Fruit fly (Drosophila melanogaster) S2 (cell line): ENCODE measurements around the gene CG34258.

Experiments used
- CG8478 ChIP-seq: fragments of >200 bp; optimal IDR thresholded peaks from 2 replicates; lab custom pipeline; 2018
- CTCF ChIP-seq, 2 experiments: fragments of >200 bp; optimal IDR thresholded peaks; 2 replicates each; lab custom pipeline; 2018

Gene CG34258

dm6 chr3L:19951868-19952267, at the start of gene CG34258:
Gene CG34258 (minus strand): TSS chr3L:19951968.
- TF ChIP-seq CG8478 (lab: Kevin White, UChicago) (no peak), CTCF (optimal IDR thresholded peaks at IDR 0.05; lab: Kevin White, UChicago) (no peak)

dm6 chr3L:20000878-20001640, 49.3 kb upstream of the CG34258 start:
- peak in 1 of 2 experiments; percentile 41 for TF ChIP-seq CTCF (optimal IDR thresholded peaks at IDR 0.05; lab: Kevin White, UChicago)
- TF ChIP-seq CG8478 (lab: Kevin White, UChicago) = no peak

dm6 chr3L:20000081-20000736, 48.4 kb upstream of the CG34258 start, which contains the start of the genes Tom20 and Gabat:
Gene Tom20 (plus strand): TSS chr3L:20000644.
Gene Gabat (minus strand): TSS chr3L:20000686.
- TF ChIP-seq CG8478 (lab: Kevin White, UChicago) (no peak), CTCF (optimal IDR thresholded peaks at IDR 0.05; lab: Kevin White, UChicago) (no peak)

- TF ChIP-seq CTCF (optimal IDR thresholded peaks at IDR 0.05; lab: Kevin White, UChicago) (no peak), CG8478 (lab: Kevin White, UChicago) (no peak)
Measured at dm6 chr3L:19994015-19994414, 42.2 kb upstream of the CG34258 start.

DNA sequence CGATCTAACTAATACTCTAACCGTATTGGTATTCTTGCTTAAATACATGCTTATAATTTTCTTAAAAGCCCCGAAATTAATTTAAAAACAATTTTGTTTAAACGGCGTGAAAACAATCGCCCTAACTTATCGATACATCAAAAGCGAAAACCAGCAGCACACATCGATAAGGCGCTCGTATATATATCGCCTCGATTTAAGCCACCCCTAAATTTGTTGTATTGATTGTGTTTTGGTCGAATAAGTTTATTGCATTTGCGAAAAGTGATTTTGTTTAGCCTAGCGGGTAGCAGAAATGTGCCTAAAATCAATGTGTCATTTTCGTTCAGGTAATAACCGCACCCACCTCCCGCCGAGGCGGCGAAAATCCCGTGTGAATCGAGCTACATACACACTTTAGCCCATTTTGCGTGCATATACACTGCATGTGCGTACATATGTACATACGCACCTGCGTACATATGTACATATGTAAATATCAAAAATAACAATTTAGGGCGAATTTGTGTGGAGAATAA, 40.0 kb upstream of the CG34258 start, which contains the start of the genes CG7646 and Nca:
Gene CG7646 (plus strand): TSS at position 174 of the 518 bp plus-strand sequence.
Gene Nca (plus strand): TSS at position 174 of the 518 bp plus-strand sequence.
- no peak for TF ChIP-seq CTCF (optimal IDR thresholded peaks at IDR 0.05; lab: Kevin White, UChicago)

DNA sequence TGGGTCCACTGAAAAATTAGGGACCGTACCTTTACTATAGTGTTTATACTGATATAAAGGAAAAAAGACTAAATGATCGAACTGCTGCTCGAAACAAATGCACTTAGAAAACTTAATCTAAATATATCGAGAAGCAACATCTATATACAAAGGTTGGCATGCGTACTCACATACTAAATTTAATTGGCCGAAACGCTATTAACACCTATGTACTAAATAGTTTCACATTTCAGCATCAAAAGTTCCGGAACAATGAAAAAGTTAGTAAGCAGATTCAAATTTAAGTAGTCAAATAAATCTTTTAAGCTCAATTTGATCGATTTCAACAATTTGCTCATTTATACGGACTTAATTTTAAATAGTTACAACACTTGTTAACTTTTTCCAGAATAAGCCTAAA, 39.4 kb upstream of the CG34258 start, which contains the start of gene fln:
Gene fln (minus strand): TSS at position 101 of the 400 bp plus-strand sequence.
- no peak for TF ChIP-seq CTCF (optimal IDR thresholded peaks at IDR 0.05; lab: Kevin White, UChicago)
- TF ChIP-seq CG8478 (lab: Kevin White, UChicago) = no peak

dm6 chr3L:19988891-19989290, 37.1 kb upstream of the CG34258 start, which contains the start of gene Csas:
Gene Csas (minus strand): TSS chr3L:19988991.
- TF ChIP-seq CTCF (optimal IDR thresholded peaks at IDR 0.05; lab: Kevin White, UChicago) (no peak), CG8478 (lab: Kevin White, UChicago) (no peak)

dm6 chr3L:19985768-19986167, 34.0 kb upstream of the CG34258 start, which contains the start of the genes hale and schuy:
Gene hale (minus strand): TSS chr3L:19985868.
Gene schuy (plus strand): TSS chr3L:19986093.
- TF ChIP-seq CG8478 (lab: Kevin White, UChicago) = no peak
- no peak for TF ChIP-seq CTCF (optimal IDR thresholded peaks at IDR 0.05; lab: Kevin White, UChicago)

DNA sequence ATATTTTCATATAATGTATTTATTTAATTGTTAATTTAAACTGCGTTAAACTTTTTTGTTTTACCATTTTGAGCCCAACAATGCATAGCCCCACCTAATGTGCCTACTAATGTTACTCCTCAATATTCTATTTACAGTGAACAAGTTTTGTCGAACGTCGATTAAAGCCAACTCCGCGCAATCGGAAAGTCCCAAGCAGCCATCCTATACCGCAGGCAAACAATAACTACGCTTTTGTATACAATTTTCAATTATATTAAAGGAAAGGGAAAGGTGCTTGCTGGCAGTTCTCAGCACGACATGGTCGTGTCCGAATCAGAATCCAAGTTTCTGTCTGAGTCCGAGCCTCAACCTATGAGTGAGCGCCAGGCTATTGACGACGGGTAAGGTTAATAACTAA, 29.6 kb upstream of the CG34258 start, which contains the start of gene CG17732:
Gene CG17732 (plus strand): TSS at position 301 of the 400 bp plus-strand sequence.
- TF ChIP-seq CTCF (optimal IDR thresholded peaks at IDR 0.05; lab: Kevin White, UChicago) (no peak), CG8478 (lab: Kevin White, UChicago) (no peak)

DNA sequence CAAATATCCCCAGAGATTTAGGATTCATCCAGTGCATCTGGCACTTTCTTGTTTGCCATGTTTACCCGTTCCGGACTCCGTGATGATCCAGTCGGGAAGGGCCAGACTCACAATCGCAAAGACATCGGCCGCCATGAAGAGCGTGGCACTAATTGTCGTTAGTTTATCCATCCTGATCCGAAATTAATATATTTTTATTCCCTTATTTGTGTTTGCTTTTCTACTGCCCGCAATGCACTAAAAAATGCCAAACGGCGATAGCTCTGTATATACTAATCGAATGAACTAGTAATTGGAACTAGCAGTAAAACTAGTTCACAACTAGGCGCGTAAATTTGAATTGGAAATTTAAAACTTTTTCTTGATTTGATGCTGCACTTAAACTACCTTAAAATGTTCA, 27.8 kb upstream of the CG34258 start, which contains the start of gene CG14182:
Gene CG14182 (minus strand): TSS at position 221 of the 400 bp plus-strand sequence.
- TF ChIP-seq CG8478 (lab: Kevin White, UChicago) (no peak), CTCF (optimal IDR thresholded peaks at IDR 0.05; lab: Kevin White, UChicago) (no peak)

DNA sequence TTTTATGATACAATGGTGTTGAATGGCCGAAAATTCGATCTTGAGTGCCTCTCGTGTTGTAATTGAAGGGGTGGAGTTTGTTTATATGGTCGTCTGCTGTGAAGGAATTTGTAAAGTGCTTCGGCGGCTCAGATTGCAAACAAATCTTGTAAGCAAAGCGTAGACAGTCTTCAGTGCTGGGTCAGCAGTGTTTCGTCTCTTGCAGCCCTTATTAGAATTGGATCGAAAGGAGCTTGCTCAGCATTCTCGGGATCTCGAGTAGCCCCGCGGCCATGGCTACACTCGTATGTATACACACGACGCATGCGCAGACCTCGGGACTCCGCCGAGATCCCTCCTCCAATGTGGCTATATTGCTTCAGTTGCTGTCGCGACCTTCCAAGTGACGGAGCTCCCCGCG, 26.3 kb upstream of the CG34258 start:
- TF ChIP-seq CG8478 (lab: Kevin White, UChicago) (no peak), CTCF (optimal IDR thresholded peaks at IDR 0.05; lab: Kevin White, UChicago) (no peak)

dm6 chr3L:19968725-19969598, 17.2 kb upstream of the CG34258 start:
- TF ChIP-seq CTCF (optimal IDR thresholded peaks at IDR 0.05; lab: Kevin White, UChicago) (no peak), CG8478 (lab: Kevin White, UChicago) (no peak)

DNA sequence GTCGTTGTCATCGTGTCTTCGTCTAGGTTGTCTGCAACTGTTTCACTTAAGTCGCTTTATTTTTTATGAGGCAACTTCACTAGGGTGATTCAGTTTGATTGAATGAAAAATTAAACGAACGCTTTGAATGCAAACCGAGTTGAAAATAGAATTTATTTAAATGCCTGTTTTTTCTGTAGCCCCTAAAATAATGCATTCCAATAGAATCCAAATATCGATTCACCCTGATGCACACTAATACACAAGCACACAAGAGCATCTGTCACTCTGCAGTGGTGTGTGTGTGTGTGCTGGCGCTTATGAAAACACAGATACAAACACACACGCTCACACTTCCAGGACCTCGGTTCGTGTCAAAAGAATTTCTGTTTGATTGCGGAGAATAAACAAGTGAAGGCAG, 10.0 kb upstream of the CG34258 start:
- TF ChIP-seq CTCF (optimal IDR thresholded peaks at IDR 0.05; lab: Kevin White, UChicago) (no peak), CG8478 (lab: Kevin White, UChicago) (no peak)

- TF ChIP-seq CG8478 (lab: Kevin White, UChicago) (no peak), CTCF (optimal IDR thresholded peaks at IDR 0.05; lab: Kevin White, UChicago) (no peak)
Measured at dm6 chr3L:19955699-19956098, 3.9 kb upstream of the CG34258 start, which contains the start of gene CG42263. Gene CG42263 (minus strand): TSS chr3L:19955799.
